Worm (Caenorhabditis elegans) whole organism, late embryonic: ENCODE measurements around the gene gly-11.

Source experiments
- C08G9.2 ChIP-seq: sonication (generic microtip); optimal IDR thresholded peaks from 2 replicates; lab custom pipeline; 2016; ENCODE audit warnings: mild to moderate bottlenecking, missing genetic modification characterization, moderate library complexity, missing compliant biosample characterization
- T23F11.4 ChIP-seq: fragments of 200-800 bp; sonication (Bioruptor generic); optimal IDR thresholded peaks from 2 replicates; lab custom pipeline; 2018; ENCODE audit warnings: mild to moderate bottlenecking, missing genetic modification characterization, missing compliant biosample characterization
- ama-1 ChIP-seq: fragments of 150-350 bp; optimal IDR thresholded peaks from 2 replicates; lab custom pipeline; 2014
- ceh-14 ChIP-seq: sonication (generic microtip); optimal IDR thresholded peaks from 2 replicates; lab custom pipeline; 2016; ENCODE audit warnings: missing genotype, missing genetic modification characterization, missing compliant biosample characterization
- ceh-18 ChIP-seq: sonication (generic microtip); optimal IDR thresholded peaks from 2 replicates; lab custom pipeline; 2016; ENCODE audit warnings: missing genetic modification characterization, missing compliant biosample characterization
- ceh-24 ChIP-seq: sonication (generic microtip); optimal IDR thresholded peaks from 2 replicates; lab custom pipeline; 2016; ENCODE audit warnings: mild to moderate bottlenecking, missing genetic modification characterization, missing compliant biosample characterization
- ceh-31 ChIP-seq: sonication (generic microtip); optimal IDR thresholded peaks from 2 replicates; lab custom pipeline; 2016; ENCODE audit warnings: missing genetic modification characterization, missing compliant biosample characterization
- ceh-34 ChIP-seq: sonication (generic microtip); optimal IDR thresholded peaks from 2 replicates; lab custom pipeline; 2016; ENCODE audit warnings: mild to moderate bottlenecking, missing genetic modification characterization, missing compliant biosample characterization
- dve-1 ChIP-seq: sonication (generic microtip); optimal IDR thresholded peaks from 2 replicates; lab custom pipeline; 2017; ENCODE audit warnings: antibody characterized with exemption, mild to moderate bottlenecking, missing genetic modification characterization, missing compliant biosample characterization
- elt-2 ChIP-seq: sonication (generic microtip); optimal IDR thresholded peaks from 2 replicates; lab custom pipeline; 2016; ENCODE audit warnings: missing genetic modification reagents, missing genetic modification characterization, missing compliant biosample characterization
- eyg-1 ChIP-seq: sonication (generic microtip); optimal IDR thresholded peaks from 2 replicates; lab custom pipeline; 2016; ENCODE audit warnings: missing genotype, missing genetic modification characterization, missing compliant biosample characterization
- gmeb-2 ChIP-seq: sonication (generic microtip); optimal IDR thresholded peaks from 2 replicates; lab custom pipeline; 2016; ENCODE audit warnings: missing genetic modification characterization, inconsistent platforms, missing compliant biosample characterization
- hlh-30 ChIP-seq: sonication (generic microtip); optimal IDR thresholded peaks from 2 replicates; lab custom pipeline; 2017; ENCODE audit warnings: antibody characterized with exemption, missing genetic modification characterization, missing compliant biosample characterization; ENCODE audit not compliant: insufficient read depth
- lin-11 ChIP-seq: fragments of 200-800 bp; sonication (Bioruptor generic); optimal IDR thresholded peaks from 2 replicates; lab custom pipeline; 2018; ENCODE audit warnings: mild to moderate bottlenecking, missing genetic modification characterization, missing compliant biosample characterization
- mec-3 ChIP-seq: sonication (generic microtip); optimal IDR thresholded peaks from 2 replicates; lab custom pipeline; 2016; ENCODE audit warnings: borderline replicate concordance, missing genetic modification characterization, missing compliant biosample characterization
- nfya-1 ChIP-seq: sonication (generic microtip); optimal IDR thresholded peaks from 2 replicates; lab custom pipeline; 2017; ENCODE audit warnings: missing genetic modification characterization, mild to moderate bottlenecking, missing compliant biosample characterization, antibody characterized with exemption, moderate library complexity
- nhr-11 ChIP-seq: fragments of 150-350 bp; optimal IDR thresholded peaks from 2 replicates; lab custom pipeline; 2014; ENCODE audit warnings: missing biosample characterization, missing genetic modification characterization
- pax-1 ChIP-seq: fragments of 150-350 bp; optimal IDR thresholded peaks from 2 replicates; lab custom pipeline; 2014; ENCODE audit warnings: missing biosample characterization, missing genetic modification characterization
- pha-4 ChIP-seq: fragments of 150-350 bp; optimal IDR thresholded peaks from 2 replicates; lab custom pipeline; 2018; ENCODE audit warnings: missing biosample characterization, missing genetic modification reagents, missing genetic modification characterization
- rnt-1 ChIP-seq: sonication (generic microtip); optimal IDR thresholded peaks from 2 replicates; lab custom pipeline; 2016; ENCODE audit warnings: missing genetic modification characterization, missing compliant biosample characterization
- sdc-2 ChIP-seq: sonication (generic microtip); optimal IDR thresholded peaks from 2 replicates; lab custom pipeline; 2016; ENCODE audit warnings: missing genotype, missing genetic modification characterization, missing compliant biosample characterization
- tbx-7 ChIP-seq: sonication (generic microtip); optimal IDR thresholded peaks from 2 replicates; lab custom pipeline; 2016; ENCODE audit warnings: missing genotype, missing genetic modification characterization, missing compliant biosample characterization
- unc-3 ChIP-seq, 2 experiments: fragments of 200-800 bp in 1 of 2; sonication (Bioruptor generic) in 1 of 2; sonication (generic microtip) in 1 of 2; conservative IDR thresholded peaks in 1 of 2; optimal IDR thresholded peaks in 1 of 2; 2 replicates each; pipeline versions ENCODE4 v1.3.6 to Lab custom; 2016 to 2022; ENCODE audit warnings: missing compliant biosample characterization in 2 of 2, missing genetic modification characterization in 2 of 2, missing genetic modification reagents in 1 of 2
- unc-42 ChIP-seq: sonication (generic microtip); optimal IDR thresholded peaks from 2 replicates; lab custom pipeline; 2016; ENCODE audit warnings: missing genotype, missing genetic modification characterization, missing compliant biosample characterization
- unc-55 ChIP-seq: sonication (generic microtip); optimal IDR thresholded peaks from 2 replicates; lab custom pipeline; 2017; ENCODE audit warnings: missing biosample characterization, missing genetic modification reagents, missing genetic modification characterization
- zip-5 ChIP-seq: sonication (generic microtip); optimal IDR thresholded peaks from 2 replicates; lab custom pipeline; 2016; ENCODE audit warnings: missing genetic modification characterization, missing compliant biosample characterization
- ztf-16 ChIP-seq: sonication (generic microtip); optimal IDR thresholded peaks from 2 replicates; lab custom pipeline; 2017; ENCODE audit warnings: missing genetic modification characterization, missing compliant biosample characterization

gly-11 gene

ce11 chrIII:12156582-12156981, 20.5 kb downstream of the gly-11 start:
- TF ChIP-seq unc-55 (GFP tag; lab: Kevin White, UChicago) (no peak), nfya-1 (peak; percentile 88)
- TF ChIP-seq, all 69 proteins: peak for 1

ce11 chrIII:12155759-12156158, 21.3 kb downstream of the gly-11 start:
- TF ChIP-seq nfya-1 (peak; percentile 97), gmeb-2 (tag; lab: Kevin White, UChicago) (no peak)

- no peak for TF ChIP-seq unc-42 (tag; lab: Kevin White, UChicago)
- TF ChIP-seq tbx-7: no peak
- TF ChIP-seq nfya-1: peak; percentile 73
Observed at ce11 chrIII:12153514-12153913, 23.5 kb downstream of the gly-11 start.

ce11 chrIII:12152599-12152998, 24.4 kb downstream of the gly-11 start, which contains the start of gene Y75B8A.7:
Gene Y75B8A.7 (plus strand): TSS chrIII:12152899.
- TF ChIP-seq unc-55 (GFP tag; lab: Kevin White, UChicago) (no peak), dve-1 (tag; lab: Kevin White, UChicago) (no peak), ama-1 (lab: Kevin White, UChicago) (no peak), hlh-30 (tag; lab: Kevin White, UChicago) (no peak)

ce11 chrIII:12152157-12152556, 24.9 kb downstream of the gly-11 start:
- TF ChIP-seq unc-42 (tag; lab: Kevin White, UChicago): peak; percentile 27
- no peak for TF ChIP-seq C08G9.2 (tag; lab: Kevin White, UChicago)
- TF ChIP-seq nfya-1: peak; percentile 9
- TF ChIP-seq, all 69 proteins: peak for 2

ce11 chrIII:12151100-12151499, 25.9 kb downstream of the gly-11 start:
- TF ChIP-seq unc-3 (GFP tag; conservative IDR thresholded peaks at IDR 0.05; lab: Robert Waterston, UW): no peak
- TF ChIP-seq unc-3 (tag; optimal IDR thresholded peaks at IDR 0.05; lab: Kevin White, UChicago): no peak
- TF ChIP-seq T23F11.4 (GFP tag; lab: Kevin White, UChicago): no peak
- no peak for TF ChIP-seq ceh-31
- TF ChIP-seq lin-11: no peak
- TF ChIP-seq sdc-2 (tag; lab: Kevin White, UChicago): no peak
- no peak for TF ChIP-seq mec-3 (tag; lab: Kevin White, UChicago)
- no peak for TF ChIP-seq ceh-14 (tag; lab: Kevin White, UChicago)
- no peak for TF ChIP-seq ama-1 (lab: Kevin White, UChicago)
- TF ChIP-seq pha-4 (tag; lab: Kevin White, UChicago): no peak
- TF ChIP-seq tbx-7: no peak
- TF ChIP-seq dve-1 (tag; lab: Kevin White, UChicago): no peak
- TF ChIP-seq eyg-1 (tag; lab: Kevin White, UChicago): no peak
- no peak for TF ChIP-seq ztf-16 (tag; lab: Kevin White, UChicago)
- no peak for TF ChIP-seq gmeb-2 (tag; lab: Kevin White, UChicago)
- TF ChIP-seq nhr-11 (tag; lab: Kevin White, UChicago): no peak
- no peak for TF ChIP-seq pax-1 (tag; lab: Kevin White, UChicago)
- TF ChIP-seq elt-2 (tag; lab: Kevin White, UChicago): no peak

- TF ChIP-seq rnt-1 (tag; lab: Kevin White, UChicago): no peak
- TF ChIP-seq ceh-24 (tag; lab: Kevin White, UChicago): no peak
- peak; percentile 28 for TF ChIP-seq hlh-30 (tag; lab: Kevin White, UChicago)
- no peak for TF ChIP-seq ceh-14 (tag; lab: Kevin White, UChicago)
- no peak for TF ChIP-seq zip-5 (tag; lab: Kevin White, UChicago)
- TF ChIP-seq ceh-18 (tag; lab: Kevin White, UChicago): peak; percentile 36
- TF ChIP-seq ama-1 (lab: Kevin White, UChicago): no peak
- peak; percentile 5 for TF ChIP-seq ceh-34
Observed at ce11 chrIII:12149958-12150357, 27.1 kb downstream of the gly-11 start.
